Worm (Caenorhabditis elegans): ENCODE measurements around the gene C28G1.6.
A peak's percentile ranks its signal among the peaks of the same experiment; 100 is the strongest.

The C28G1.6 gene

DNA sequence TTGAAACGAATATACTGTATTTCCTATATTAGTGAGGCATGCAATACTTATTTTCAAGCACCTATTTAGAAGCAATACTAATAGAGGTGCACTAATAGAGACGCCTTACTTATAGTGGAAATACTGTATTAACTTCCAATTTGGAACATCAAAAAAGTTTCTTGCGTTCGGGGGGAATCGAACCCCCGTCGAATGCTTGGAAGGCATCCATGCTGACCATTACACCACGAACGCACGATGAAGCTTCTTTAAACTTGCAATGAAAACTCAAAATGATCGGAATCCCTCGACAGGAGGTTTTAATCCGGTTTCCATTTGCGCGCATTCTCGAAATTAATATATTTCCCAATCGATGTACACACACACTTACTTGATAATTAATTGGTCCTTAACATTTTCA lies 7.1 kb upstream of the C28G1.6 start:
- TF ChIP-seq nfya-1 (tag; optimal IDR thresholded peaks at IDR 0.05; ENCODE audit: insufficient read depth) (peak; percentile 6), aly-2 (tag; optimal IDR thresholded peaks at IDR 0.05) (no peak), nhr-43 (tag; optimal IDR thresholded peaks at IDR 0.05; ENCODE audit: poor library complexity, severe bottlenecking) (peak; percentile 18)

ce11 chrX:8835887-8836348 lies 4.9 kb upstream of the C28G1.6 start, which contains the start of gene C28G1.2:
TSS of gene C28G1.2 (plus strand) at chrX:8836016.
- TF ChIP-seq ceh-82 (tag; optimal IDR thresholded peaks at IDR 0.05): peak; percentile 83
- TF ChIP-seq unc-39 (tag; optimal IDR thresholded peaks at IDR 0.05): no peak
- TF ChIP-seq nhr-11 (tag; optimal IDR thresholded peaks at IDR 0.05): peak; percentile 68
- no peak for TF ChIP-seq aly-2 (tag; optimal IDR thresholded peaks at IDR 0.05)
- TF ChIP-seq fkh-10 (GFP tag; optimal IDR thresholded peaks at IDR 0.05): no peak
- TF ChIP-seq hmg-11 (tag; optimal IDR thresholded peaks at IDR 0.05): peak; percentile 100
- TF ChIP-seq eor-1 (tag; optimal IDR thresholded peaks at IDR 0.05): no peak
- TF ChIP-seq ceh-28 (tag; optimal IDR thresholded peaks at IDR 0.05): peak; percentile 93
- TF ChIP-seq nhr-23 (tag; optimal IDR thresholded peaks at IDR 0.05): peak; percentile 94
- peak; percentile 73 for TF ChIP-seq nhr-76 (tag; optimal IDR thresholded peaks at IDR 0.05)
- TF ChIP-seq daf-12 (tag; optimal IDR thresholded peaks at IDR 0.05): no peak
- peak; percentile 82 for TF ChIP-seq unc-62 (GFP tag; optimal IDR thresholded peaks at IDR 0.05)
- TF ChIP-seq elt-3 (tag; optimal IDR thresholded peaks at IDR 0.05): peak in 1 of 3 experiments; percentile 69
- peak; percentile 94 for TF ChIP-seq lsy-12 (tag; optimal IDR thresholded peaks at IDR 0.05)
- no peak for TF ChIP-seq fos-1 (tag; optimal IDR thresholded peaks at IDR 0.05)
- no peak for TF ChIP-seq nhr-67 (tag; optimal IDR thresholded peaks at IDR 0.05)
- peak; percentile 82 for TF ChIP-seq nhr-25 (tag; optimal IDR thresholded peaks at IDR 0.05)
- TF ChIP-seq ZK546.5 (tag; optimal IDR thresholded peaks at IDR 0.05): no peak
- peak; percentile 80 for TF ChIP-seq nfya-1 (tag; optimal IDR thresholded peaks at IDR 0.05; ENCODE audit: insufficient read depth)
- TF ChIP-seq lin-39 (tag; optimal IDR thresholded peaks at IDR 0.05): peak; percentile 87
- peak; percentile 67 for TF ChIP-seq mdl-1 (tag; optimal IDR thresholded peaks at IDR 0.05)
- TF ChIP-seq skn-1 (tag; optimal IDR thresholded peaks at IDR 0.05): peak; percentile 85
- TF ChIP-seq snpc-4 (tag; optimal IDR thresholded peaks at IDR 0.05): peak; percentile 68
- TF ChIP-seq nhr-12 (tag; optimal IDR thresholded peaks at IDR 0.05): no peak
- TF ChIP-seq sea-2 (GFP tag; optimal IDR thresholded peaks at IDR 0.05): peak; percentile 87
- TF ChIP-seq R02D3.7 (tag; optimal IDR thresholded peaks at IDR 0.05): peak; percentile 78
- TF ChIP-seq ceh-9 (tag; optimal IDR thresholded peaks at IDR 0.05): no peak
- peak; percentile 76 for TF ChIP-seq lin-15B (tag; optimal IDR thresholded peaks at IDR 0.05)
- TF ChIP-seq egl-27 (tag; optimal IDR thresholded peaks at IDR 0.05): peak; percentile 88
- peak; percentile 93 for TF ChIP-seq jun-1 (tag; optimal IDR thresholded peaks at IDR 0.05)
- peak; percentile 89 for TF ChIP-seq pha-4 (tag; optimal IDR thresholded peaks at IDR 0.05)
- TF ChIP-seq ztf-4 (tag; optimal IDR thresholded peaks at IDR 0.05): peak; percentile 5
- TF ChIP-seq elt-1 (tag; optimal IDR thresholded peaks at IDR 0.05): peak; percentile 33
- TF ChIP-seq ama-1 (optimal IDR thresholded peaks at IDR 0.05): no peak
- peak; percentile 22 for TF ChIP-seq ceh-16 (tag; optimal IDR thresholded peaks at IDR 0.05)
- TF ChIP-seq egl-5 (tag; optimal IDR thresholded peaks at IDR 0.05): peak; percentile 77
- peak; percentile 40 for TF ChIP-seq elt-2 (tag; optimal IDR thresholded peaks at IDR 0.05)
- TF ChIP-seq nhr-77 (tag; optimal IDR thresholded peaks at IDR 0.05): peak; percentile 74
- no peak for TF ChIP-seq nhr-237 (tag; optimal IDR thresholded peaks at IDR 0.05)
- no peak for TF ChIP-seq mml-1 (tag; optimal IDR thresholded peaks at IDR 0.05)
- peak; percentile 95 for TF ChIP-seq nhr-43 (tag; optimal IDR thresholded peaks at IDR 0.05; ENCODE audit: poor library complexity, severe bottlenecking)
- no peak for TF ChIP-seq fkh-2 (tag; optimal IDR thresholded peaks at IDR 0.05)
- TF ChIP-seq tbx-2 (tag; optimal IDR thresholded peaks at IDR 0.05): peak; percentile 94
- TF ChIP-seq nhr-28 (tag; optimal IDR thresholded peaks at IDR 0.05): no peak
- TF ChIP-seq zag-1 (tag; optimal IDR thresholded peaks at IDR 0.05): peak; percentile 53
- TF ChIP-seq ztf-11 (tag; optimal IDR thresholded peaks at IDR 0.05): no peak
- peak; percentile 53 for TF ChIP-seq pqm-1 (tag; optimal IDR thresholded peaks at IDR 0.05)

All from whole organism, L3 larva.